Worm (Caenorhabditis elegans) whole organism, L4 larva: ENCODE results near the gene M04B2.6.
A peak's percentile ranks its signal among the peaks of the same experiment; 100 is the strongest.

Experiments used
- F49E8.2 ChIP-seq: sonication (generic microtip); optimal IDR thresholded peaks from 2 replicates; lab custom pipeline; 2016; ENCODE audit warnings: missing compliant biosample characterization, mild to moderate bottlenecking, missing genetic modification characterization, borderline replicate concordance
- R02D3.7 ChIP-seq: fragments of 150-350 bp; sonication (generic microtip); optimal IDR thresholded peaks from 3 replicates; lab custom pipeline; 2014; ENCODE audit warnings: missing biosample characterization, missing genetic modification characterization
- T20F7.1 ChIP-seq: fragments of 200-800 bp; sonication (Bioruptor generic); optimal IDR thresholded peaks from 2 replicates; lab custom pipeline; 2018; ENCODE audit warnings: mild to moderate bottlenecking, missing genetic modification characterization, missing compliant biosample characterization
- Y48G9A.11 ChIP-seq: fragments of 200-800 bp; sonication (Bioruptor generic); IDR thresholded peaks from 2 replicates; pipeline ENCODE4 v1.3.6; 2022; ENCODE audit warnings: missing genetic modification reagents, missing genetic modification characterization, missing compliant biosample characterization
- Y75B8A.6 ChIP-seq: fragments of 200-800 bp; sonication (Bioruptor generic); IDR thresholded peaks from 2 replicates; pipeline ENCODE4 v1.3.6; 2022; ENCODE audit warnings: missing genetic modification reagents, missing genetic modification characterization, missing compliant biosample characterization
- aly-2 ChIP-seq: sonication (generic microtip); optimal IDR thresholded peaks from 2 replicates; lab custom pipeline; 2018; ENCODE audit warnings: missing biosample characterization, missing genetic modification characterization
- ama-1 ChIP-seq: fragments of 150-350 bp; optimal IDR thresholded peaks from 2 replicates; lab custom pipeline; 2014; ENCODE audit warnings: inconsistent platforms, mixed read lengths
- arid-1 ChIP-seq: fragments of 200-800 bp; sonication (Bioruptor generic); conservative IDR thresholded peaks from 2 replicates; pipeline ENCODE4 v1.3.6; 2022; ENCODE audit warnings: missing genetic modification reagents, missing genetic modification characterization, missing compliant biosample characterization
- ceh-20 ChIP-seq: fragments of 200-800 bp; sonication (Bioruptor generic); IDR thresholded peaks from 2 replicates; pipeline ENCODE4 v1.3.6; 2022; ENCODE audit warnings: missing genetic modification reagents, missing genetic modification characterization, missing compliant biosample characterization
- ceh-28 ChIP-seq: fragments of 150-350 bp; optimal IDR thresholded peaks from 2 replicates; lab custom pipeline; 2014; ENCODE audit warnings: missing biosample characterization, missing genetic modification reagents, missing genetic modification characterization
- ceh-44 ChIP-seq: fragments of 200-800 bp; sonication (Bioruptor generic); IDR thresholded peaks from 2 replicates; pipeline ENCODE4 v1.3.6; 2022; ENCODE audit warnings: missing genetic modification reagents, missing genetic modification characterization, missing compliant biosample characterization
- ctbp-1 ChIP-seq: fragments of 200-800 bp; sonication (Bioruptor generic); IDR thresholded peaks from 2 replicates; pipeline ENCODE4 v1.3.6; 2022; ENCODE audit warnings: missing genetic modification reagents, missing genetic modification characterization, missing compliant biosample characterization
- daf-16 ChIP-seq, 3 experiments: sonication (generic microtip); optimal IDR thresholded peaks; 2 replicates each; lab custom pipeline; 2016 to 2017; ENCODE audit warnings: missing genetic modification characterization in 3 of 3, missing genetic modification reagents in 3 of 3, mild to moderate bottlenecking in 2 of 3, missing compliant biosample characterization in 2 of 3, missing biosample characterization in 1 of 3, moderate library complexity in 1 of 3
- daf-19 ChIP-seq: fragments of 200-800 bp; sonication (Bioruptor generic); conservative IDR thresholded peaks from 2 replicates; pipeline ENCODE4 v1.3.6; 2022; ENCODE audit warnings: missing genetic modification characterization, missing compliant biosample characterization
- daf-8 ChIP-seq: fragments of 200-800 bp; sonication (Bioruptor generic); IDR thresholded peaks from 2 replicates; pipeline ENCODE4 v1.3.6; 2022; ENCODE audit warnings: missing genetic modification characterization, missing compliant biosample characterization
- dmd-9 ChIP-seq: fragments of 200-800 bp; sonication (Bioruptor generic); IDR thresholded peaks from 2 replicates; pipeline ENCODE4 v1.3.6; 2022; ENCODE audit warnings: missing genetic modification reagents, missing genetic modification characterization, missing compliant biosample characterization
- dpl-1 ChIP-seq: fragments of 150-350 bp; optimal IDR thresholded peaks from 2 replicates; lab custom pipeline; 2014; ENCODE audit warnings: missing biosample characterization, missing genetic modification reagents, missing genetic modification characterization
- hlh-11 ChIP-seq: fragments of 200-800 bp; sonication (Bioruptor generic); optimal IDR thresholded peaks from 2 replicates; lab custom pipeline; 2018; ENCODE audit warnings: mild to moderate bottlenecking, missing genetic modification characterization, missing compliant biosample characterization
- hlh-30 ChIP-seq: sonication (generic microtip); optimal IDR thresholded peaks from 2 replicates; lab custom pipeline; 2017; ENCODE audit warnings: antibody characterized with exemption, mild to moderate bottlenecking, missing genetic modification characterization, missing compliant biosample characterization; ENCODE audit not compliant: insufficient read depth
- hmg-1.1 ChIP-seq: fragments of 200-800 bp; sonication (Bioruptor generic); IDR thresholded peaks from 2 replicates; pipeline ENCODE4 v1.3.6; 2022; ENCODE audit warnings: missing genetic modification reagents, missing genetic modification characterization, missing compliant biosample characterization
- jun-1 ChIP-seq: fragments of 150-350 bp; optimal IDR thresholded peaks from 2 replicates; lab custom pipeline; 2014; ENCODE audit warnings: missing biosample characterization, missing genetic modification reagents, missing genetic modification characterization
- lim-7 ChIP-seq: fragments of 200-800 bp; sonication (Bioruptor generic); IDR thresholded peaks from 2 replicates; pipeline ENCODE4 v1.3.6; 2022; ENCODE audit warnings: missing genetic modification characterization, missing compliant biosample characterization
- lin-1 ChIP-seq: fragments of 200-800 bp; sonication (Bioruptor generic); IDR thresholded peaks from 2 replicates; pipeline ENCODE4 v1.3.6; 2022; ENCODE audit warnings: missing genetic modification reagents, missing genetic modification characterization, missing compliant biosample characterization
- lin-13 ChIP-seq: fragments of 150-350 bp; optimal IDR thresholded peaks from 2 replicates; lab custom pipeline; 2014; ENCODE audit warnings: missing biosample characterization, missing genetic modification reagents, missing genetic modification characterization
- lin-38 ChIP-seq: fragments of 200-800 bp; sonication (Bioruptor generic); IDR thresholded peaks from 2 replicates; pipeline ENCODE4 v1.3.6; 2022; ENCODE audit warnings: missing genetic modification reagents, missing genetic modification characterization, missing compliant biosample characterization
- lin-39 ChIP-seq: fragments of 150-350 bp; optimal IDR thresholded peaks from 2 replicates; lab custom pipeline; 2014; ENCODE audit warnings: missing biosample characterization, missing genetic modification reagents, missing genetic modification characterization
- lir-3 ChIP-seq: sonication (generic microtip); optimal IDR thresholded peaks from 2 replicates; lab custom pipeline; 2016; ENCODE audit warnings: mild to moderate bottlenecking, missing genetic modification characterization, missing compliant biosample characterization
- madf-9 ChIP-seq: fragments of 200-800 bp; sonication (Bioruptor generic); conservative IDR thresholded peaks from 2 replicates; pipeline ENCODE4 v1.3.6; 2022; ENCODE audit warnings: missing genetic modification reagents, missing genetic modification characterization, missing compliant biosample characterization
- mdl-1 ChIP-seq, 2 experiments: fragments of 150-350 bp in 1 of 2; sonication (generic microtip) in 1 of 2; optimal IDR thresholded peaks; 2 replicates each; lab custom pipeline; 2014 to 2017; ENCODE audit warnings: missing biosample characterization in 2 of 2, missing genetic modification characterization in 2 of 2
- mxl-2 ChIP-seq: fragments of 200-800 bp; sonication (Bioruptor generic); conservative IDR thresholded peaks from 2 replicates; pipeline ENCODE4 v1.3.6; 2022; ENCODE audit warnings: missing genetic modification reagents, missing genetic modification characterization, missing compliant biosample characterization
- nhr-10 ChIP-seq: fragments of 150-350 bp; optimal IDR thresholded peaks from 2 replicates; lab custom pipeline; 2014; ENCODE audit warnings: missing biosample characterization, missing genetic modification characterization
- nhr-111 ChIP-seq: fragments of 200-800 bp; sonication (Bioruptor generic); optimal IDR thresholded peaks from 2 replicates; lab custom pipeline; 2018; ENCODE audit warnings: mild to moderate bottlenecking, missing genetic modification characterization, missing compliant biosample characterization
- nhr-237 ChIP-seq: sonication (generic microtip); optimal IDR thresholded peaks from 2 replicates; lab custom pipeline; 2017; ENCODE audit warnings: missing biosample characterization, missing genetic modification characterization
- nhr-42 ChIP-seq: fragments of 200-800 bp; sonication (Bioruptor generic); IDR thresholded peaks from 2 replicates; pipeline ENCODE4 v1.3.6; 2022; ENCODE audit warnings: missing genetic modification characterization, missing compliant biosample characterization
- nhr-76 ChIP-seq: fragments of 150-350 bp; optimal IDR thresholded peaks from 2 replicates; lab custom pipeline; 2014; ENCODE audit warnings: missing biosample characterization, missing genetic modification characterization
- php-3 ChIP-seq: fragments of 200-800 bp; sonication (Bioruptor generic); IDR thresholded peaks from 2 replicates; pipeline ENCODE4 v1.3.6; 2022; ENCODE audit warnings: missing genetic modification reagents, missing genetic modification characterization, missing compliant biosample characterization
- pqm-1 ChIP-seq: sonication (generic microtip); optimal IDR thresholded peaks from 2 replicates; lab custom pipeline; 2017; ENCODE audit warnings: missing biosample characterization, missing genetic modification characterization
- set-16 ChIP-seq: fragments of 200-800 bp; sonication (Bioruptor generic); IDR thresholded peaks from 2 replicates; pipeline ENCODE4 v1.3.6; 2022; ENCODE audit warnings: missing genetic modification reagents, missing genetic modification characterization, missing compliant biosample characterization
- skn-1 ChIP-seq: fragments of 150-350 bp; optimal IDR thresholded peaks from 2 replicates; lab custom pipeline; 2014; ENCODE audit warnings: missing biosample characterization, missing genetic modification characterization
- spr-1 ChIP-seq: sonication (generic microtip); optimal IDR thresholded peaks from 2 replicates; lab custom pipeline; 2016; ENCODE audit warnings: mild to moderate bottlenecking, missing genetic modification characterization, missing compliant biosample characterization
- spr-3 ChIP-seq: fragments of 200-800 bp; sonication (Bioruptor generic); optimal IDR thresholded peaks from 2 replicates; lab custom pipeline; 2018; ENCODE audit warnings: mild to moderate bottlenecking, missing genetic modification characterization, missing compliant biosample characterization
- tag-97 ChIP-seq: fragments of 200-800 bp; sonication (Bioruptor generic); IDR thresholded peaks from 2 replicates; pipeline ENCODE4 v1.3.6; 2022; ENCODE audit warnings: missing genetic modification characterization, missing compliant biosample characterization
- unc-39 ChIP-seq: sonication (generic microtip); optimal IDR thresholded peaks from 2 replicates; lab custom pipeline; 2017; ENCODE audit warnings: missing biosample characterization, missing genetic modification characterization
- zag-1 ChIP-seq: fragments of 150-350 bp; optimal IDR thresholded peaks from 2 replicates; lab custom pipeline; 2014; ENCODE audit warnings: missing biosample characterization, missing genetic modification characterization
- zfp-3 ChIP-seq: fragments of 200-800 bp; sonication (Bioruptor generic); conservative IDR thresholded peaks from 2 replicates; pipeline ENCODE4 v1.3.6; 2022; ENCODE audit warnings: missing genetic modification reagents, missing genetic modification characterization, missing compliant biosample characterization
- zip-11 ChIP-seq: fragments of 200-800 bp; sonication (Bioruptor generic); IDR thresholded peaks from 2 replicates; pipeline ENCODE4 v1.3.6; 2022; ENCODE audit warnings: missing genetic modification characterization, missing compliant biosample characterization
- ztf-11 ChIP-seq: fragments of 150-350 bp; optimal IDR thresholded peaks from 2 replicates; lab custom pipeline; 2014; ENCODE audit warnings: missing biosample characterization, missing genetic modification characterization

The M04B2.6 gene

ce11 chrIV:11479095-11479494 lies 31.5 kb downstream of the M04B2.6 start, which contains the start of gene catp-8 (continued):
- TF ChIP-seq ztf-11 (tag; lab: Kevin White, UChicago) = no peak
- TF ChIP-seq ctbp-1 (GFP tag; lab: Robert Waterston, UW) = 0 out of 2 replicates have a peak, but pooled peaks have one; percentile 49
- TF ChIP-seq skn-1 = no peak
- TF ChIP-seq set-16 (GFP tag; lab: Robert Waterston, UW) = no peak
- peak; percentile 65; the same call in 1 of the 2 replicates for TF ChIP-seq arid-1 (GFP tag; lab: Robert Waterston, UW)
- TF ChIP-seq F49E8.2 (tag; lab: Kevin White, UChicago) = peak; percentile 65
- no peak for TF ChIP-seq zip-11
- no peak for TF ChIP-seq tag-97 (GFP tag; lab: Robert Waterston, UW)
- no peak for TF ChIP-seq daf-16 (GFP tag; optimal IDR thresholded peaks at IDR 0.05; lab: Kevin White, UChicago)
- peak; percentile 34 for TF ChIP-seq daf-16 (tag; optimal IDR thresholded peaks at IDR 0.05; lab: Kevin White, UChicago)
- TF ChIP-seq nhr-10 = no peak
- no peak for TF ChIP-seq R02D3.7 (tag; lab: Kevin White, UChicago)
- no peak for TF ChIP-seq pqm-1
- no peak for TF ChIP-seq mxl-2 (GFP tag; lab: Robert Waterston, UW)
- TF ChIP-seq daf-19 (GFP tag; lab: Robert Waterston, UW) = no peak

- TF ChIP-seq php-3 (no peak), set-16 (GFP tag; lab: Robert Waterston, UW) (peak; percentile 79)
These were observed 35.5 kb downstream of the M04B2.6 start for ce11 chrIV:11475080-11475479.

- TF ChIP-seq mxl-2 (GFP tag; lab: Robert Waterston, UW) (peak; percentile 91), hlh-30 (tag; lab: Kevin White, UChicago) (peak; percentile 73), spr-1 (tag; lab: Kevin White, UChicago) (peak; percentile 87), mdl-1 (tag; optimal IDR thresholded peaks at IDR 0.05; lab: Kevin White, UChicago) (peak in 1 of 2 experiments; percentile 3), zfp-3 (peak; percentile 90; the same call in 1 of the 2 replicates), jun-1 (peak; percentile 77), spr-3 (GFP tag; lab: Kevin White, UChicago) (peak; percentile 85), nhr-42 (peak; percentile 81; the same call in 1 of the 2 replicates), lin-1 (GFP tag; lab: Robert Waterston, UW) (peak; percentile 93), lin-39 (tag; lab: Kevin White, UChicago) (no peak), nhr-237 (tag; lab: Kevin White, UChicago) (no peak), php-3 (peak; percentile 91), lir-3 (tag; lab: Kevin White, UChicago) (peak; percentile 91), Y48G9A.11 (GFP tag; lab: Robert Waterston, UW) (peak; percentile 88), ama-1 (lab: Kevin White, UChicago) (no peak), Y75B8A.6 (peak; percentile 87), daf-8 (GFP tag; lab: Robert Waterston, UW) (0 out of 2 replicates have a peak, but pooled peaks have one; percentile 87), hlh-11 (tag; lab: Kevin White, UChicago) (peak; percentile 78), nhr-76 (tag; lab: Kevin White, UChicago) (no peak), hmg-1.1 (GFP tag; lab: Robert Waterston, UW) (peak; percentile 91), ceh-20 (peak; percentile 87), dmd-9 (GFP tag; lab: Robert Waterston, UW) (peak; percentile 89), nhr-10 (no peak), madf-9 (GFP tag; lab: Robert Waterston, UW) (peak; percentile 91; the same call in 1 of the 2 replicates), lim-7 (peak; percentile 99), T20F7.1 (GFP tag; lab: Kevin White, UChicago) (peak; percentile 66), unc-39 (no peak), zag-1 (no peak), aly-2 (peak; percentile 81), ceh-44 (GFP tag; lab: Robert Waterston, UW) (peak; percentile 71), lin-13 (GFP tag; lab: Kevin White, UChicago) (peak; percentile 85), lin-38 (GFP tag; lab: Robert Waterston, UW) (peak; percentile 86), nhr-111 (peak; percentile 95), F49E8.2 (tag; lab: Kevin White, UChicago) (peak; percentile 76), skn-1 (no peak), ceh-28 (tag; lab: Kevin White, UChicago) (no peak), dpl-1 (GFP tag; lab: Kevin White, UChicago) (peak; percentile 27)
These were observed 36.5 kb downstream of the M04B2.6 start for ce11 chrIV:11474067-11474466.
